Worm (Caenorhabditis elegans): Measurements from ENCODE around the gene Y57G11B.3.

The Y57G11B.3 gene

DNA sequence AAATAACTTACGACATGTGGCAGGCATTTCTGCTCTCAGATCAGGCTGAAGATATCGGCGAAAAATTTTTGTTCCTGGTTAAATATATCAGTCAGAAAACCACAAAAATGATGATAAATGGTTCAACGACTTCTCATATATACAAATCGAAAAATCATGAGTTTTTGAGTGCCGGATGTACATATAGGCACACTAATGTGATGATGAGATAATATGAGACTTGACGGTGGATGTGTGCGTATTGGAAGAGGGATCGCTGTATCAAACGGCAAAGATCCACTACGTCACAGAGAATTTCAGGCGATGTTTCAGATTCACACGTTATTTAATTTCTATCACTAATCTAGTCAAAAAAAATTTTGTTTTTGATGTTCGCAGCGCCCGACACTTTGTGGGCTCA is 1.6 kb downstream of the Y57G11B.3 start, which contains the start of gene glb-34:
glb-34 (minus strand) TSS at position 101 of the 400 bp plus-strand sequence.
- no peak for TF ChIP-seq M03D4.4 (tag; optimal IDR thresholded peaks at IDR 0.05)
- TF ChIP-seq nhr-237 (tag; optimal IDR thresholded peaks at IDR 0.05) = no peak
- no peak for TF ChIP-seq tbx-8 (GFP tag; optimal IDR thresholded peaks at IDR 0.05)
- no peak for TF ChIP-seq lin-13 (tag; optimal IDR thresholded peaks at IDR 0.05)
- TF ChIP-seq nhr-12 (tag; optimal IDR thresholded peaks at IDR 0.05) = no peak
- TF ChIP-seq nhr-2 (tag; optimal IDR thresholded peaks at IDR 0.05) = no peak
- no peak for TF ChIP-seq mab-5 (tag; optimal IDR thresholded peaks at IDR 0.05)
- no peak for TF ChIP-seq zip-8 (tag; optimal IDR thresholded peaks at IDR 0.05)
- TF ChIP-seq unc-62 (GFP tag; optimal IDR thresholded peaks at IDR 0.05) = no peak
- no peak for TF ChIP-seq blmp-1 (tag; optimal IDR thresholded peaks at IDR 0.05)
- TF ChIP-seq elt-3 (tag; optimal IDR thresholded peaks at IDR 0.05) = no peak
- no peak for TF ChIP-seq cnd-1 (tag; optimal IDR thresholded peaks at IDR 0.05)
- no peak for TF ChIP-seq nhr-76 (tag; optimal IDR thresholded peaks at IDR 0.05)

DNA sequence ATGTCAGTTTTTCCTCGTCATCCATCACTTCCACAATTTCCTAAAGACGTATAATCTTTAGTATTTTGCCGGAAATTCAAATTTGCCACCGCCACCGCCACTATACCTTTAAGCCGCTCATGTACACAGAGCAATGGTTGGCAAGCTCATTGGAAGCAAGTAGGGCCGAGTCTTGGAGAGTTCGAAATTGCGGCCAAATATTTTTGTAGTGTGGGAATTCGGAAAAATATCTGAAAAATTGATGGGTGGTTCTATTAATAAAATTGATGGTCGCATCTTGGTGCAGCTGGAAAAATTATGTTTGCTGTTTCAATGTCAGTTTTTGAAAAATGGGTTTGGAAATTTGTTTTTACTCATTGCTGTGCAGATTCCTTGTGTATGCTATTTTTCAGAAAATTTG is 2.6 kb downstream of the Y57G11B.3 start:
- TF ChIP-seq lin-32 (GFP tag; optimal IDR thresholded peaks at IDR 0.05) = no peak
- no peak for TF ChIP-seq unc-120 (tag; optimal IDR thresholded peaks at IDR 0.05; ENCODE audit: poor library complexity, severe bottlenecking)
- TF ChIP-seq bed-3 (GFP tag; optimal IDR thresholded peaks at IDR 0.05) = no peak
- no peak for TF ChIP-seq tbx-8 (GFP tag; optimal IDR thresholded peaks at IDR 0.05)
- no peak for TF ChIP-seq unc-39 (tag; optimal IDR thresholded peaks at IDR 0.05)
- no peak for TF ChIP-seq blmp-1 (tag; optimal IDR thresholded peaks at IDR 0.05)
- TF ChIP-seq hlh-1 (tag; optimal IDR thresholded peaks at IDR 0.05) = no peak
- TF ChIP-seq lin-13 (tag; optimal IDR thresholded peaks at IDR 0.05) = no peak
- no peak for TF ChIP-seq mab-5 (tag; optimal IDR thresholded peaks at IDR 0.05)
- TF ChIP-seq nhr-76 (tag; optimal IDR thresholded peaks at IDR 0.05) = no peak
- no peak for TF ChIP-seq ceh-39 (tag; optimal IDR thresholded peaks at IDR 0.05)
- no peak for TF ChIP-seq ceh-43 (GFP tag; optimal IDR thresholded peaks at IDR 0.05)
- TF ChIP-seq zip-8 (tag; optimal IDR thresholded peaks at IDR 0.05) = no peak
- no peak for TF ChIP-seq M03D4.4 (tag; optimal IDR thresholded peaks at IDR 0.05)
- no peak for TF ChIP-seq nhr-28 (tag; optimal IDR thresholded peaks at IDR 0.05)
- TF ChIP-seq nhr-12 (tag; optimal IDR thresholded peaks at IDR 0.05) = no peak
- no peak for TF ChIP-seq elt-1 (tag; optimal IDR thresholded peaks at IDR 0.05; ENCODE audit: borderline replicate concordance, insufficient read depth)
- no peak for TF ChIP-seq snpc-4 (tag; optimal IDR thresholded peaks at IDR 0.05)
- TF ChIP-seq mls-2 (tag; optimal IDR thresholded peaks at IDR 0.05) = no peak

DNA sequence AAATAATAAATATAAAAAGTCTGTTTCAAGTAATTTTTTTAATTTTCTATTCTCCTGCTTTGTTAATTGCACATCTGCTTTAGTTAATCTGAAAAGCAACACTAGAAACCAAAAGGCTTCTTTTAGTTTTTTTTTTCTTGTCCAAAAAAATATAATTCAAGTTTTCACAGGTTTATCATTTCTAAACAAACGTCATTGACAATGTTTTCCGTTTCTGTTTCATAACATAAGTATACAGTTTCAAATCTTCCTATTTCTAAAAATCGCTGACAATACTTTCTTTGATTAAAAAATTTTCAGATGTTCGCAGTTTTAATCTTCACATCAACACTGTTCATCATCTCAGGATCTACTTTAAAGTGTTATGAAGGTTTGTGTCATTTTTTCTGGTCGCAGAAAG is 9.1 kb downstream of the Y57G11B.3 start, which contains the start of gene Y57G11B.2:
Y57G11B.2 (plus strand) TSS at position 301 of the 400 bp plus-strand sequence.
- no peak for TF ChIP-seq sptf-1 (tag; optimal IDR thresholded peaks at IDR 0.05)
- TF ChIP-seq M03D4.4 (tag; optimal IDR thresholded peaks at IDR 0.05) = no peak
- TF ChIP-seq ceh-83 (GFP tag; optimal IDR thresholded peaks at IDR 0.05) = no peak
- TF ChIP-seq nhr-76 (tag; optimal IDR thresholded peaks at IDR 0.05) = no peak
- TF ChIP-seq nhr-28 (tag; optimal IDR thresholded peaks at IDR 0.05) = no peak
- no peak for TF ChIP-seq flh-1 (GFP tag; optimal IDR thresholded peaks at IDR 0.05)
- TF ChIP-seq ceh-39 (tag; optimal IDR thresholded peaks at IDR 0.05) = no peak
- no peak for TF ChIP-seq lin-32 (GFP tag; optimal IDR thresholded peaks at IDR 0.05)
- TF ChIP-seq elt-1 (tag; optimal IDR thresholded peaks at IDR 0.05; ENCODE audit: borderline replicate concordance, insufficient read depth) = no peak
- no peak for TF ChIP-seq ham-2 (GFP tag; optimal IDR thresholded peaks at IDR 0.05)

DNA sequence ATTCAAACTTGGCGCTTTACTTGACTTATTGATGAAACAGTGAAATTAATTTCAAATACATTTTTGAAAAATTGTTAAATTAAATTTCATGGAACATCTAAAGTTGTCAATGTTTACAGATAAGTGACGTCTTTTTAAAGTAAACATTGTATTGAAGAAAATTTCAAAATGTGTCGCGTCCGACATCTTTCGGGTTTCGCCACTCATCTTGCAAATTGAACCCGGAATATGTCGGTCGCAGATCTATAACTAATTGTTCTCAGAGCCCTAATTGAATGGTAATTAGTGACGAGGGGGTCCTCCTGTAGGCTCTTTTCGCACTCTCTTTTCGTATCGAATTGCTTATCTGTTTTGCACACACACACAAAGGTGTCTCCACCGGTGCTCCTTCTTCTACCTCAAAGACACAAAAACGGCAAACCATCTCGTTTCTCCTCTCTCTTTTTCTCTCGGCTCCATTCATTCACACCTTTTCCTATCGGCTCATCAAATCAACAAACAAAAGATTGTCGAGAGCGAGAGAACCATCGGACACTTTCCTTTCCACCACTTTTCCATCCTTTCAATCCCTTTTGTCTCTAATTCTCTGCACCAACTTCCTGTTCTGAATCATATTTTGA is 11.4 kb downstream of the Y57G11B.3 start:
- TF ChIP-seq lin-13 (tag; optimal IDR thresholded peaks at IDR 0.05) (no peak), ceh-83 (GFP tag; optimal IDR thresholded peaks at IDR 0.05) (no peak), ham-2 (GFP tag; optimal IDR thresholded peaks at IDR 0.05) (no peak), mab-5 (tag; optimal IDR thresholded peaks at IDR 0.05) (no peak), nhr-237 (tag; optimal IDR thresholded peaks at IDR 0.05) (no peak), unc-39 (tag; optimal IDR thresholded peaks at IDR 0.05) (no peak), snpc-4 (tag; optimal IDR thresholded peaks at IDR 0.05) (no peak), zip-8 (tag; optimal IDR thresholded peaks at IDR 0.05) (no peak), ceh-39 (tag; optimal IDR thresholded peaks at IDR 0.05) (no peak), bed-3 (GFP tag; optimal IDR thresholded peaks at IDR 0.05) (no peak), sem-2 (GFP tag; optimal IDR thresholded peaks at IDR 0.05) (no peak), nhr-2 (tag; optimal IDR thresholded peaks at IDR 0.05) (no peak), lsy-2 (tag; optimal IDR thresholded peaks at IDR 0.05) (no peak), ztf-11 (tag; optimal IDR thresholded peaks at IDR 0.05) (no peak), cnd-1 (tag; optimal IDR thresholded peaks at IDR 0.05) (no peak), unc-120 (tag; optimal IDR thresholded peaks at IDR 0.05; ENCODE audit: poor library complexity, severe bottlenecking) (no peak), lin-32 (GFP tag; optimal IDR thresholded peaks at IDR 0.05) (no peak)
